Worm (Caenorhabditis elegans) whole organism, L1 larva: ENCODE results near the gene F56C9.8.
A peak's percentile ranks its signal among the peaks of the same experiment; 100 is the strongest.

ENCODE experiments used
- C04F5.9 ChIP-seq: sonication (generic microtip); optimal IDR thresholded peaks from 2 replicates; lab custom pipeline; 2016; ENCODE audit warnings: missing genetic modification characterization, missing compliant biosample characterization
- F16B12.6 ChIP-seq: fragments of 150-350 bp; optimal IDR thresholded peaks from 2 replicates; lab custom pipeline; 2014; ENCODE audit warnings: missing biosample characterization, missing genetic modification characterization
- Y116A8C.19 ChIP-seq: sonication (generic microtip); optimal IDR thresholded peaks from 2 replicates; lab custom pipeline; 2016; ENCODE audit warnings: missing compliant biosample characterization, missing genetic modification characterization, borderline replicate concordance
- aha-1 ChIP-seq: fragments of 150-350 bp; optimal IDR thresholded peaks from 2 replicates; lab custom pipeline; 2014; ENCODE audit warnings: missing biosample characterization, missing genetic modification characterization
- aly-2 ChIP-seq: fragments of 150-350 bp; optimal IDR thresholded peaks from 2 replicates; lab custom pipeline; 2014; ENCODE audit warnings: missing biosample characterization, missing genetic modification characterization
- ama-1 ChIP-seq: fragments of 150-350 bp; optimal IDR thresholded peaks from 2 replicates; lab custom pipeline; 2014
- blmp-1 ChIP-seq: fragments of 150-350 bp; optimal IDR thresholded peaks from 2 replicates; lab custom pipeline; 2014; ENCODE audit warnings: missing biosample characterization, missing genetic modification characterization
- ceh-63 ChIP-seq: fragments of 200-800 bp; sonication (Bioruptor generic); optimal IDR thresholded peaks from 2 replicates; lab custom pipeline; 2018; ENCODE audit warnings: mild to moderate bottlenecking, missing genetic modification characterization, missing compliant biosample characterization
- ceh-8 ChIP-seq: fragments of 200-800 bp; sonication (Bioruptor generic); optimal IDR thresholded peaks from 2 replicates; lab custom pipeline; 2018; ENCODE audit warnings: mild to moderate bottlenecking, missing genetic modification characterization, moderate library complexity, missing compliant biosample characterization
- ceh-88 ChIP-seq: fragments of 200-800 bp; sonication (Bioruptor generic); IDR thresholded peaks from 2 replicates; pipeline ENCODE4 v1.3.6; 2022; ENCODE audit warnings: missing genetic modification characterization, missing compliant biosample characterization
- ceh-90 ChIP-seq: sonication (generic microtip); optimal IDR thresholded peaks from 2 replicates; lab custom pipeline; 2016; ENCODE audit warnings: missing genetic modification characterization, missing compliant biosample characterization
- ces-1 ChIP-seq: fragments of 150-350 bp; optimal IDR thresholded peaks from 2 replicates; lab custom pipeline; 2014; ENCODE audit warnings: missing biosample characterization, missing genetic modification reagents, missing genetic modification characterization
- dsc-1 ChIP-seq: sonication (generic microtip); optimal IDR thresholded peaks from 2 replicates; lab custom pipeline; 2016; ENCODE audit warnings: mild to moderate bottlenecking, missing genetic modification characterization, missing compliant biosample characterization
- efl-1 ChIP-seq, 4 experiments: fragments of 150-350 bp; optimal IDR thresholded peaks in 3 of 4; peaks in 1 of 4; 1 replicate in 1 of 4; 2 replicates in 3 of 4; lab custom pipeline; 2014; ENCODE audit warnings: missing biosample characterization in 2 of 4, missing genetic modification characterization in 2 of 4, missing genetic modification reagents in 2 of 4
- efl-3 ChIP-seq: fragments of 200-800 bp; sonication (Bioruptor generic); optimal IDR thresholded peaks from 2 replicates; lab custom pipeline; 2018; ENCODE audit warnings: mild to moderate bottlenecking, missing genetic modification characterization, missing compliant biosample characterization
- egl-27 ChIP-seq, 2 experiments: fragments of 150-350 bp in 1 of 2; sonication (generic microtip); optimal IDR thresholded peaks; 3 replicates each; lab custom pipeline; 2017 to 2018; ENCODE audit warnings: missing biosample characterization in 2 of 2, missing genetic modification characterization in 2 of 2, missing genetic modification reagents in 2 of 2
- elt-3 ChIP-seq, 6 experiments: fragments of 150-350 bp in 1 of 6; sonication (generic microtip); optimal IDR thresholded peaks; 2 replicates each; lab custom pipeline; 2017 to 2018; ENCODE audit warnings: missing biosample characterization in 6 of 6, missing genetic modification characterization in 6 of 6, inconsistent platforms in 1 of 6
- ets-5 ChIP-seq: fragments of 200-800 bp; sonication (Bioruptor generic); IDR thresholded peaks from 2 replicates; pipeline ENCODE4 v1.3.6; 2022; ENCODE audit warnings: missing genetic modification characterization, missing compliant biosample characterization
- fkh-10 ChIP-seq: sonication (generic microtip); optimal IDR thresholded peaks from 2 replicates; lab custom pipeline; 2017; ENCODE audit warnings: missing biosample characterization, missing genetic modification reagents, missing genetic modification characterization
- fkh-8 ChIP-seq: sonication (generic microtip); optimal IDR thresholded peaks from 2 replicates; lab custom pipeline; 2016; ENCODE audit warnings: mild to moderate bottlenecking, missing genetic modification characterization, missing compliant biosample characterization
- fos-1 ChIP-seq: fragments of 150-350 bp; optimal IDR thresholded peaks from 2 replicates; lab custom pipeline; 2014; ENCODE audit warnings: missing biosample characterization, missing genetic modification characterization
- grh-1 ChIP-seq: fragments of 200-800 bp; sonication (Bioruptor generic); IDR thresholded peaks from 2 replicates; pipeline ENCODE4 v1.3.6; 2022; ENCODE audit warnings: missing genetic modification reagents, missing genetic modification characterization, missing compliant biosample characterization
- hlh-17 ChIP-seq: fragments of 200-800 bp; sonication (Bioruptor generic); optimal IDR thresholded peaks from 2 replicates; lab custom pipeline; 2018; ENCODE audit warnings: missing genetic modification characterization, mild to moderate bottlenecking, missing compliant biosample characterization, moderate library complexity, borderline replicate concordance
- hlh-4 ChIP-seq: sonication (generic microtip); optimal IDR thresholded peaks from 2 replicates; lab custom pipeline; 2016; ENCODE audit warnings: mild to moderate bottlenecking, missing genetic modification characterization, missing compliant biosample characterization
- hpl-2 ChIP-seq: fragments of 150-350 bp; optimal IDR thresholded peaks from 2 replicates; lab custom pipeline; 2014; ENCODE audit warnings: missing biosample characterization, missing genetic modification reagents, missing genetic modification characterization
- irx-1 ChIP-seq: sonication (generic microtip); optimal IDR thresholded peaks from 2 replicates; lab custom pipeline; 2016; ENCODE audit warnings: missing genetic modification characterization, missing compliant biosample characterization
- isw-1 ChIP-seq: fragments of 200-800 bp; sonication (Bioruptor generic); IDR thresholded peaks from 2 replicates; pipeline ENCODE4 v1.3.6; 2022; ENCODE audit warnings: missing genetic modification characterization, missing compliant biosample characterization
- lin-14 ChIP-seq: fragments of 200-800 bp; sonication (Bioruptor generic); optimal IDR thresholded peaks from 2 replicates; lab custom pipeline; 2018; ENCODE audit warnings: mild to moderate bottlenecking, missing genetic modification characterization, moderate library complexity, missing compliant biosample characterization
- lin-39 ChIP-seq: fragments of 150-350 bp; optimal IDR thresholded peaks from 2 replicates; lab custom pipeline; 2014; ENCODE audit warnings: missing biosample characterization, missing genetic modification reagents, missing genetic modification characterization
- lsy-2 ChIP-seq, 2 experiments: fragments of 150-350 bp; optimal IDR thresholded peaks; 2 replicates each; lab custom pipeline; 2014; ENCODE audit warnings: missing biosample characterization in 2 of 2, missing genetic modification characterization in 2 of 2
- nhr-11 ChIP-seq: fragments of 150-350 bp; optimal IDR thresholded peaks from 2 replicates; lab custom pipeline; 2014; ENCODE audit warnings: missing biosample characterization, missing genetic modification characterization
- nhr-19 ChIP-seq: fragments of 200-800 bp; sonication (Bioruptor generic); conservative IDR thresholded peaks from 2 replicates; pipeline ENCODE4 v1.3.6; 2022; ENCODE audit warnings: missing genetic modification characterization, missing compliant biosample characterization
- nhr-20 ChIP-seq: sonication (generic microtip); optimal IDR thresholded peaks from 2 replicates; lab custom pipeline; 2016; ENCODE audit warnings: mild to moderate bottlenecking, missing genetic modification characterization, missing compliant biosample characterization
- nhr-47 ChIP-seq: sonication (generic microtip); optimal IDR thresholded peaks from 2 replicates; lab custom pipeline; 2016; ENCODE audit warnings: mild to moderate bottlenecking, missing genetic modification characterization, moderate library complexity, missing compliant biosample characterization
- nhr-71 ChIP-seq: sonication (generic microtip); optimal IDR thresholded peaks from 2 replicates; lab custom pipeline; 2016; ENCODE audit warnings: mild to moderate bottlenecking, missing genetic modification characterization, moderate library complexity, missing compliant biosample characterization
- nhr-76 ChIP-seq: sonication (generic microtip); optimal IDR thresholded peaks from 2 replicates; lab custom pipeline; 2017; ENCODE audit warnings: missing biosample characterization, missing genetic modification characterization
- nhr-77 ChIP-seq: fragments of 150-350 bp; optimal IDR thresholded peaks from 2 replicates; lab custom pipeline; 2014; ENCODE audit warnings: missing biosample characterization, missing genetic modification characterization
- nhr-90 ChIP-seq: sonication (generic microtip); optimal IDR thresholded peaks from 2 replicates; lab custom pipeline; 2016; ENCODE audit warnings: mild to moderate bottlenecking, missing genetic modification characterization, missing compliant biosample characterization; ENCODE audit not compliant: poor library complexity
- pag-3 ChIP-seq: sonication (generic microtip); optimal IDR thresholded peaks from 2 replicates; lab custom pipeline; 2017; ENCODE audit warnings: missing genetic modification characterization, mild to moderate bottlenecking, missing compliant biosample characterization, antibody characterized with exemption, borderline replicate concordance; ENCODE audit not compliant: insufficient read depth
- rnt-1 ChIP-seq: sonication (generic microtip); optimal IDR thresholded peaks from 2 replicates; lab custom pipeline; 2016; ENCODE audit warnings: mild to moderate bottlenecking, missing genetic modification characterization, moderate library complexity, missing compliant biosample characterization
- snpc-4 ChIP-seq: fragments of 150-350 bp; optimal IDR thresholded peaks from 2 replicates; lab custom pipeline; 2014; ENCODE audit warnings: missing biosample characterization, missing genetic modification characterization
- snu-23 ChIP-seq: sonication (generic microtip); optimal IDR thresholded peaks from 2 replicates; lab custom pipeline; 2016; ENCODE audit warnings: missing genetic modification characterization, missing compliant biosample characterization
- sptf-1 ChIP-seq: fragments of 150-350 bp; optimal IDR thresholded peaks from 2 replicates; lab custom pipeline; 2014; ENCODE audit warnings: missing biosample characterization, missing genetic modification characterization
- swsn-7 ChIP-seq: sonication (generic microtip); optimal IDR thresholded peaks from 2 replicates; lab custom pipeline; 2016; ENCODE audit warnings: missing genetic modification characterization, missing compliant biosample characterization
- tbx-2 ChIP-seq: sonication (generic microtip); optimal IDR thresholded peaks from 2 replicates; lab custom pipeline; 2016; ENCODE audit warnings: missing genetic modification characterization, missing compliant biosample characterization
- tlp-1 ChIP-seq: fragments of 150-350 bp; optimal IDR thresholded peaks from 2 replicates; lab custom pipeline; 2014; ENCODE audit warnings: missing biosample characterization, missing genetic modification characterization
- unc-130 ChIP-seq: fragments of 150-350 bp; optimal IDR thresholded peaks from 2 replicates; lab custom pipeline; 2017; ENCODE audit warnings: missing biosample characterization, missing genetic modification characterization, inconsistent platforms
- unc-30 ChIP-seq: sonication (generic microtip); optimal IDR thresholded peaks from 2 replicates; lab custom pipeline; 2017; ENCODE audit warnings: missing biosample characterization, missing genetic modification characterization
- unc-86 ChIP-seq: sonication (generic microtip); optimal IDR thresholded peaks from 2 replicates; lab custom pipeline; 2016; ENCODE audit warnings: missing genetic modification characterization, missing compliant biosample characterization
- unc-98 ChIP-seq: fragments of 200-800 bp; sonication (Bioruptor generic); IDR thresholded peaks from 2 replicates; pipeline ENCODE4 v1.3.6; 2022; ENCODE audit warnings: missing genetic modification characterization, missing compliant biosample characterization
- vab-15 ChIP-seq: sonication (generic microtip); optimal IDR thresholded peaks from 2 replicates; lab custom pipeline; 2017; ENCODE audit warnings: missing genotype, mild to moderate bottlenecking, missing genetic modification characterization, missing compliant biosample characterization
- xbp-1 ChIP-seq: sonication (generic microtip); optimal IDR thresholded peaks from 2 replicates; lab custom pipeline; 2016; ENCODE audit warnings: missing genetic modification characterization, missing compliant biosample characterization
- zip-4 ChIP-seq: fragments of 200-800 bp; sonication (Bioruptor generic); optimal IDR thresholded peaks from 2 replicates; lab custom pipeline; 2018; ENCODE audit warnings: mild to moderate bottlenecking, missing genetic modification characterization, moderate library complexity, missing compliant biosample characterization

Gene F56C9.8

ce11 chrIII:7336214-7336613, 16.9 kb upstream of the F56C9.8 start, which contains the start of gene gsp-2:
Gene gsp-2 (plus strand): TSS chrIII:7336587.
- TF ChIP-seq unc-98 (GFP tag; lab: Robert Waterston, UW): no peak
- peak; percentile 78 for TF ChIP-seq blmp-1 (tag; lab: Kevin White, UChicago)
- no peak for TF ChIP-seq ceh-90 (tag; lab: Kevin White, UChicago)
- TF ChIP-seq nhr-76 (tag; lab: Kevin White, UChicago): no peak
- no peak for TF ChIP-seq ets-5 (GFP tag; lab: Robert Waterston, UW)
- TF ChIP-seq hpl-2 (GFP tag; lab: Kevin White, UChicago): peak; percentile 23
- TF ChIP-seq unc-30 (tag; lab: Kevin White, UChicago): no peak
- peak; percentile 81 for TF ChIP-seq snu-23 (GFP tag; lab: Kevin White, UChicago)
- peak; percentile 51 for TF ChIP-seq nhr-90
- no peak for TF ChIP-seq snpc-4 (tag; lab: Kevin White, UChicago)
- TF ChIP-seq swsn-7 (tag; lab: Kevin White, UChicago): peak; percentile 58
- no peak for TF ChIP-seq fkh-10
- peak; percentile 63 for TF ChIP-seq xbp-1 (tag; lab: Kevin White, UChicago)
- TF ChIP-seq Y116A8C.19 (tag; lab: Kevin White, UChicago): no peak
- peak; percentile 57 for TF ChIP-seq nhr-47 (tag; lab: Kevin White, UChicago)
- TF ChIP-seq nhr-11 (tag; lab: Kevin White, UChicago): no peak
- no peak; the same call in 1 of the 2 replicates for TF ChIP-seq ceh-88 (GFP tag; lab: Robert Waterston, UW)
- TF ChIP-seq tbx-2 (tag; lab: Kevin White, UChicago): peak; percentile 60
- peak; percentile 53 for TF ChIP-seq unc-86
- peak; percentile 74 for TF ChIP-seq nhr-20
- TF ChIP-seq rnt-1 (tag; lab: Kevin White, UChicago): peak; percentile 56
- no peak for TF ChIP-seq hlh-17
- TF ChIP-seq efl-3 (GFP tag; lab: Kevin White, UChicago): no peak
- TF ChIP-seq fos-1 (tag; lab: Kevin White, UChicago): peak; percentile 26
- peak; percentile 81 for TF ChIP-seq nhr-19 (GFP tag; lab: Robert Waterston, UW)
- peak; percentile 77 for TF ChIP-seq fkh-8
- no peak for TF ChIP-seq sptf-1 (tag; lab: Kevin White, UChicago)
- TF ChIP-seq hlh-4 (tag; lab: Kevin White, UChicago): no peak
- TF ChIP-seq irx-1 (tag; lab: Kevin White, UChicago): no peak
- TF ChIP-seq dsc-1 (tag; lab: Kevin White, UChicago): peak; percentile 53
- peak; percentile 94 to 98 for TF ChIP-seq lsy-2 (tag; optimal IDR thresholded peaks at IDR 0.05; lab: Kevin White, UChicago)
- TF ChIP-seq ces-1: no peak
- no peak for TF ChIP-seq zip-4
- TF ChIP-seq grh-1: 0 out of 2 replicates have a peak, but pooled peaks have one; percentile 5
- no peak for TF ChIP-seq ceh-8 (GFP tag; lab: Kevin White, UChicago)
- peak; percentile 57 for TF ChIP-seq nhr-77 (tag; lab: Kevin White, UChicago)
- peak; percentile 81 for TF ChIP-seq vab-15 (tag; lab: Kevin White, UChicago)
- peak; percentile 85 for TF ChIP-seq lin-14 (GFP tag; lab: Kevin White, UChicago)
- no peak for TF ChIP-seq ceh-63
- peak in 3 of 6 experiments; percentile 29 to 89 (median 51) for TF ChIP-seq elt-3 (tag; optimal IDR thresholded peaks at IDR 0.05; lab: Kevin White, UChicago)
- no peak for TF ChIP-seq ama-1 (lab: Kevin White, UChicago)
- no peak for TF ChIP-seq egl-27 (tag; optimal IDR thresholded peaks at IDR 0.05; lab: Kevin White, UChicago)
- peak; percentile 73 for TF ChIP-seq isw-1 (GFP tag; lab: Robert Waterston, UW)
- no peak for TF ChIP-seq C04F5.9
- no peak for TF ChIP-seq lin-39 (tag; lab: Kevin White, UChicago)
- no peak for TF ChIP-seq aly-2 (tag; lab: Kevin White, UChicago)
- no peak for TF ChIP-seq F16B12.6
- peak; percentile 81 for TF ChIP-seq unc-130 (tag; lab: Kevin White, UChicago)
- no peak for TF ChIP-seq aha-1 (tag; lab: Kevin White, UChicago)
- TF ChIP-seq nhr-71 (tag; lab: Kevin White, UChicago): peak; percentile 78
- TF ChIP-seq pag-3: no peak
- peak; percentile 77 to 78 for TF ChIP-seq efl-1 (optimal IDR thresholded peaks at IDR 0.05; lab: Kevin White, UChicago)
- TF ChIP-seq efl-1 (GFP tag; optimal IDR thresholded peaks at IDR 0.05 in 1 of 2; lab: Kevin White, UChicago): peak; percentile 66 to 96
- no peak for TF ChIP-seq tlp-1 (tag; lab: Kevin White, UChicago)
